Worm (Caenorhabditis elegans) whole organism, L4 larva: ENCODE data around the gene srv-31.
"Not testable (repeated sequence)": the region's sequence is repeated elsewhere in the genome, so short reads cannot be mapped to it uniquely, and the experiment has no call there.

ENCODE experiments used
- F10B5.3 ChIP-seq: sonication (generic microtip); optimal IDR thresholded peaks from 2 replicates; lab custom pipeline; 2016; ENCODE audit warnings: mild to moderate bottlenecking, missing genetic modification characterization, missing compliant biosample characterization
- F26F4.8 ChIP-seq: fragments of 200-800 bp; sonication (Bioruptor generic); conservative IDR thresholded peaks from 2 replicates; pipeline ENCODE4 v1.3.6; 2022; ENCODE audit warnings: missing genetic modification characterization, missing compliant biosample characterization
- T20F7.1 ChIP-seq: fragments of 200-800 bp; sonication (Bioruptor generic); optimal IDR thresholded peaks from 2 replicates; lab custom pipeline; 2018; ENCODE audit warnings: mild to moderate bottlenecking, missing genetic modification characterization, missing compliant biosample characterization
- T26A8.4 ChIP-seq: fragments of 200-800 bp; sonication (Bioruptor generic); IDR thresholded peaks from 2 replicates; pipeline ENCODE4 v1.3.6; 2022; ENCODE audit warnings: missing genetic modification characterization, missing compliant biosample characterization
- Y105C5A.15 ChIP-seq: fragments of 200-800 bp; sonication (Bioruptor generic); IDR thresholded peaks from 2 replicates; pipeline ENCODE4 v1.3.6; 2022; ENCODE audit warnings: missing genetic modification characterization, missing compliant biosample characterization
- Y48G9A.11 ChIP-seq: fragments of 200-800 bp; sonication (Bioruptor generic); IDR thresholded peaks from 2 replicates; pipeline ENCODE4 v1.3.6; 2022; ENCODE audit warnings: missing genetic modification reagents, missing genetic modification characterization, missing compliant biosample characterization
- ZK337.2 ChIP-seq: fragments of 200-800 bp; sonication (Bioruptor generic); IDR thresholded peaks from 2 replicates; pipeline ENCODE4 v1.3.6; 2022; ENCODE audit warnings: missing genetic modification reagents, missing genetic modification characterization, missing compliant biosample characterization
- ama-1 ChIP-seq: fragments of 150-350 bp; optimal IDR thresholded peaks from 2 replicates; lab custom pipeline; 2014; ENCODE audit warnings: inconsistent platforms, mixed read lengths
- arid-1 ChIP-seq: fragments of 200-800 bp; sonication (Bioruptor generic); conservative IDR thresholded peaks from 2 replicates; pipeline ENCODE4 v1.3.6; 2022; ENCODE audit warnings: missing genetic modification reagents, missing genetic modification characterization, missing compliant biosample characterization
- ceh-28 ChIP-seq: fragments of 150-350 bp; optimal IDR thresholded peaks from 2 replicates; lab custom pipeline; 2014; ENCODE audit warnings: missing biosample characterization, missing genetic modification reagents, missing genetic modification characterization
- ceh-32 ChIP-seq: sonication (generic microtip); optimal IDR thresholded peaks from 2 replicates; lab custom pipeline; 2016; ENCODE audit warnings: mild to moderate bottlenecking, missing genetic modification characterization, missing compliant biosample characterization; ENCODE audit not compliant: poor library complexity
- ceh-62 ChIP-seq: sonication (generic microtip); optimal IDR thresholded peaks from 2 replicates; lab custom pipeline; 2017; ENCODE audit warnings: missing biosample characterization, missing genetic modification characterization
- dmd-8 ChIP-seq: fragments of 200-800 bp; sonication (Bioruptor generic); IDR thresholded peaks from 2 replicates; pipeline ENCODE4 v1.3.6; 2022; ENCODE audit warnings: missing genetic modification characterization, missing compliant biosample characterization
- egl-43 ChIP-seq: fragments of 200-800 bp; sonication (Bioruptor generic); IDR thresholded peaks from 2 replicates; pipeline ENCODE4 v1.3.6; 2022; ENCODE audit warnings: missing genetic modification reagents, missing genetic modification characterization, missing compliant biosample characterization
- fkh-10 ChIP-seq: fragments of 150-350 bp; optimal IDR thresholded peaks from 2 replicates; lab custom pipeline; 2014; ENCODE audit warnings: missing biosample characterization, missing genetic modification reagents, missing genetic modification characterization
- lin-1 ChIP-seq: fragments of 200-800 bp; sonication (Bioruptor generic); IDR thresholded peaks from 2 replicates; pipeline ENCODE4 v1.3.6; 2022; ENCODE audit warnings: missing genetic modification reagents, missing genetic modification characterization, missing compliant biosample characterization
- lin-13 ChIP-seq: fragments of 150-350 bp; optimal IDR thresholded peaks from 2 replicates; lab custom pipeline; 2014; ENCODE audit warnings: missing biosample characterization, missing genetic modification reagents, missing genetic modification characterization
- lin-38 ChIP-seq: fragments of 200-800 bp; sonication (Bioruptor generic); IDR thresholded peaks from 2 replicates; pipeline ENCODE4 v1.3.6; 2022; ENCODE audit warnings: missing genetic modification reagents, missing genetic modification characterization, missing compliant biosample characterization
- madf-9 ChIP-seq: fragments of 200-800 bp; sonication (Bioruptor generic); conservative IDR thresholded peaks from 2 replicates; pipeline ENCODE4 v1.3.6; 2022; ENCODE audit warnings: missing genetic modification reagents, missing genetic modification characterization, missing compliant biosample characterization
- mdl-1 ChIP-seq, 2 experiments: fragments of 150-350 bp in 1 of 2; sonication (generic microtip) in 1 of 2; optimal IDR thresholded peaks; 2 replicates each; lab custom pipeline; 2014 to 2017; ENCODE audit warnings: missing biosample characterization in 2 of 2, missing genetic modification characterization in 2 of 2
- mdt-29 ChIP-seq: fragments of 200-800 bp; sonication (Bioruptor generic); IDR thresholded peaks from 2 replicates; pipeline ENCODE4 v1.3.6; 2022; ENCODE audit warnings: missing genetic modification reagents, missing genetic modification characterization, missing compliant biosample characterization
- mep-1 ChIP-seq: fragments of 150-350 bp; sonication (generic microtip); optimal IDR thresholded peaks from 3 replicates; lab custom pipeline; 2014; ENCODE audit warnings: missing biosample characterization, missing genetic modification characterization
- nhr-10 ChIP-seq: fragments of 150-350 bp; optimal IDR thresholded peaks from 2 replicates; lab custom pipeline; 2014; ENCODE audit warnings: missing biosample characterization, missing genetic modification characterization
- nhr-111 ChIP-seq: fragments of 200-800 bp; sonication (Bioruptor generic); optimal IDR thresholded peaks from 2 replicates; lab custom pipeline; 2018; ENCODE audit warnings: mild to moderate bottlenecking, missing genetic modification characterization, missing compliant biosample characterization
- nhr-25 ChIP-seq: sonication (generic microtip); optimal IDR thresholded peaks from 2 replicates; lab custom pipeline; 2017; ENCODE audit warnings: missing genetic modification characterization, mild to moderate bottlenecking, missing compliant biosample characterization, antibody characterized with exemption, moderate library complexity, borderline replicate concordance; ENCODE audit not compliant: insufficient read depth
- nhr-41 ChIP-seq: fragments of 200-800 bp; sonication (Bioruptor generic); IDR thresholded peaks from 2 replicates; pipeline ENCODE4 v1.3.6; 2022; ENCODE audit warnings: missing genetic modification reagents, missing genetic modification characterization, missing compliant biosample characterization
- nhr-42 ChIP-seq: fragments of 200-800 bp; sonication (Bioruptor generic); IDR thresholded peaks from 2 replicates; pipeline ENCODE4 v1.3.6; 2022; ENCODE audit warnings: missing genetic modification characterization, missing compliant biosample characterization
- nhr-48 ChIP-seq: sonication (generic microtip); optimal IDR thresholded peaks from 2 replicates; lab custom pipeline; 2016; ENCODE audit warnings: mild to moderate bottlenecking, missing genetic modification characterization, missing compliant biosample characterization
- nhr-6 ChIP-seq: fragments of 150-350 bp; optimal IDR thresholded peaks from 2 replicates; lab custom pipeline; 2014; ENCODE audit warnings: missing biosample characterization, missing genetic modification characterization
- nhr-77 ChIP-seq: fragments of 150-350 bp; optimal IDR thresholded peaks from 2 replicates; lab custom pipeline; 2014; ENCODE audit warnings: missing biosample characterization, missing genetic modification characterization
- php-3 ChIP-seq: fragments of 200-800 bp; sonication (Bioruptor generic); IDR thresholded peaks from 2 replicates; pipeline ENCODE4 v1.3.6; 2022; ENCODE audit warnings: missing genetic modification reagents, missing genetic modification characterization, missing compliant biosample characterization
- set-16 ChIP-seq: fragments of 200-800 bp; sonication (Bioruptor generic); IDR thresholded peaks from 2 replicates; pipeline ENCODE4 v1.3.6; 2022; ENCODE audit warnings: missing genetic modification reagents, missing genetic modification characterization, missing compliant biosample characterization
- snpc-1.2 ChIP-seq: fragments of 200-800 bp; sonication (Bioruptor generic); IDR thresholded peaks from 2 replicates; pipeline ENCODE4 v1.3.6; 2022; ENCODE audit warnings: missing genetic modification reagents, missing genetic modification characterization, missing compliant biosample characterization
- spr-3 ChIP-seq: fragments of 200-800 bp; sonication (Bioruptor generic); optimal IDR thresholded peaks from 2 replicates; lab custom pipeline; 2018; ENCODE audit warnings: mild to moderate bottlenecking, missing genetic modification characterization, missing compliant biosample characterization
- tra-1 ChIP-seq: fragments of 200-800 bp; sonication (Bioruptor generic); IDR thresholded peaks from 2 replicates; pipeline ENCODE4 v1.3.6; 2022; ENCODE audit warnings: missing genetic modification reagents, missing genetic modification characterization, missing compliant biosample characterization
- ztf-11 ChIP-seq: fragments of 150-350 bp; optimal IDR thresholded peaks from 2 replicates; lab custom pipeline; 2014; ENCODE audit warnings: missing biosample characterization, missing genetic modification characterization

The srv-31 gene

DNA sequence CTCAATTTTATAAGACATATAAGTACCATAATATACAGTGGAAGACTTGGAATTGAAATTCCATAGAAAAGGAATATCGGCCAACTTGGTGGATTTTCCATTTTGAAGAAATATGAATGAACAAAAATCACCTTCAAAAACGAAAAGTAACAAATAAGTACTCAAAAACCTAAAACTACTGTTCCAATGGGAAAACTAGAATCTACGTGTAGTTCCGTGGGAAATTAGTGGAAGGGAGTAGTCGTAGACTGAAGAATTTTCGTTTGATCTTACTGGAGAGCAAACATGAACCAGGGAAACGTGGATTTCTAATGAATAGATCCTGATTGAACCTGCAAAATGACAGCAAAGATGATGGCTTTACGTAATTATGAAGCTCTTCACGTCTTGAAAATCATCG lies at the start of gene srv-31:
TSS of gene srv-31 (minus strand) at position 101 of the 400 bp plus-strand sequence.
- no peak for TF ChIP-seq nhr-41 (GFP tag; lab: Robert Waterston, UW)
- TF ChIP-seq ceh-62 (tag; lab: Kevin White, UChicago) = no peak
- no peak for TF ChIP-seq ztf-11 (tag; lab: Kevin White, UChicago)
- TF ChIP-seq mdt-29 = no peak
- TF ChIP-seq nhr-10 = no peak
- no peak for TF ChIP-seq ceh-32 (tag; lab: Kevin White, UChicago)
- no peak for TF ChIP-seq F10B5.3 (tag; lab: Kevin White, UChicago)
- no peak for TF ChIP-seq spr-3 (GFP tag; lab: Kevin White, UChicago)
- TF ChIP-seq nhr-77 (tag; lab: Kevin White, UChicago) = no peak
- TF ChIP-seq nhr-6 (tag; lab: Kevin White, UChicago) = no peak
- TF ChIP-seq tra-1 (GFP tag; lab: Robert Waterston, UW) = no peak
- TF ChIP-seq snpc-1.2 (GFP tag; lab: Robert Waterston, UW) = no peak
- no peak for TF ChIP-seq Y48G9A.11 (GFP tag; lab: Robert Waterston, UW)
- no peak for TF ChIP-seq nhr-111
- TF ChIP-seq F26F4.8 (GFP tag; lab: Robert Waterston, UW) = no peak
- no peak for TF ChIP-seq mep-1
- TF ChIP-seq madf-9 (GFP tag; lab: Robert Waterston, UW) = no peak
- no peak for TF ChIP-seq T20F7.1
- TF ChIP-seq ama-1 = no peak

DNA sequence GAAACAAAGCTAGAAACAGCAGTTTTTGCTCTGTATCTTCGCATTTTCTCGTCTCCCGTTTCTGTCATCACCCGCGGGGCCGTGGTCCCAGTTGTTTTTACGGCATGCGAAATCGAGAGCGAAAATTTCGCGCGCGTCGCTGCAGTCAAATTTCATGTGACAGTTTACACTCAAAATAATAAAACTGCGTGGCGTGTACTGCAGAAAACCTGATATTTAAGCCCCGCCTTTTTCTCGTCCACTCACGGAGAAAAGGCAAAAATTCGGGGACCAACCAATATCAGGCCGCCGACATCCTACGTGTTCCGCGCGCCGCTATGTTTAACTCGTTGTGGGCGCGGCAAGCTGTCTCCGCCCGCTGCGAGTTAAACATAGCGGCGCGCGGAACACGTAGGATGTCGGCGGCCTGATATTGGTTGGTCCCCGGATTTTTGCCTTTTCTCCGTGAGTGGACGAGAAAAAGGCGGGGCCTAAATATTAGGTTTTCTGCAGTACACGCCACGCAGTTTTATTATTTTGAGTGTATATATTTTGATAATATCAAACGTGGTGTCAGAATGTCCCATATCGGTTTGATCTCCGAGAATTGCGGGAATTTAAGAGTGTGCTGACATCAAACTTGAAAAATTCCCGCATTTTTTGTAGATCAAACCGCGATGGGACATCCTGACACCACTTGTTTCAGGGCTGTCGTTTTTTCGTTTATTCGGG lies 48.6 kb upstream of the srv-31 start:
- 0 out of 2 replicates have a peak, but pooled peaks have one; percentile 24 for TF ChIP-seq mdt-29
- 0 out of 2 replicates have a peak, but pooled peaks have one; percentile 17 for TF ChIP-seq dmd-8 (GFP tag; lab: Robert Waterston, UW)
- TF ChIP-seq arid-1 (GFP tag; lab: Robert Waterston, UW) = 0 out of 2 replicates have a peak, but pooled peaks have one; percentile 51
- 0 out of 2 replicates have a peak, but pooled peaks have one; percentile 3 for TF ChIP-seq ZK337.2 (GFP tag; lab: Robert Waterston, UW)
- 0 out of 2 replicates have a peak, but pooled peaks have one; percentile 16 for TF ChIP-seq php-3 (GFP tag; lab: Robert Waterston, UW)
- peak; percentile 40 for TF ChIP-seq lin-38 (GFP tag; lab: Robert Waterston, UW)
- 0 out of 2 replicates have a peak, but pooled peaks have one; percentile 34 for TF ChIP-seq T26A8.4 (GFP tag; lab: Robert Waterston, UW)
- TF ChIP-seq snpc-1.2 (GFP tag; lab: Robert Waterston, UW) = peak; percentile 66
- TF ChIP-seq, all 104 proteins: peak for 8; not testable (repeated sequence) for 96

DNA sequence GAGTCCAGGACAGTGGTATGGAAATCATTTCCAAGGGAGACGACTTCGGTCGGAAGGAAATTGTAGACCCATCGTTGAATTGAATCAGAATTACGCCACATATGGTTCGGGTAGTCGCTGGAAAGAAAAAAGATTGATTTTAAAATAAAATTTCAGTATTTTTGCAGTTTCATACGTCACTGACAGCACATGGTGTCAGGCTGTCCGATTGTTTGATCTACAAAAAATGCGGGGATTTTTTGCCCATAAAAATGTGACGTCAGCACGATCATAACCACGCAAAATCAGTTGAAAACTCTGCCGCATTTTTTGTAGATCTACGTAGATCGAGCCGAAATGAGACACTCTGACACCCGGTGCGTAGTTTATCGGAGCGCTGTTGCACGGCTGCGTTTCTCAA lies 45.5 kb upstream of the srv-31 start, which contains the start of gene Y73B6BL.12:
TSS of gene Y73B6BL.12 (minus strand) at position 101 of the 400 bp plus-strand sequence.
- not testable (repeated sequence) for TF ChIP-seq fkh-10; nhr-77 (tag; lab: Kevin White, UChicago); nhr-25 (tag; lab: Kevin White, UChicago)

DNA sequence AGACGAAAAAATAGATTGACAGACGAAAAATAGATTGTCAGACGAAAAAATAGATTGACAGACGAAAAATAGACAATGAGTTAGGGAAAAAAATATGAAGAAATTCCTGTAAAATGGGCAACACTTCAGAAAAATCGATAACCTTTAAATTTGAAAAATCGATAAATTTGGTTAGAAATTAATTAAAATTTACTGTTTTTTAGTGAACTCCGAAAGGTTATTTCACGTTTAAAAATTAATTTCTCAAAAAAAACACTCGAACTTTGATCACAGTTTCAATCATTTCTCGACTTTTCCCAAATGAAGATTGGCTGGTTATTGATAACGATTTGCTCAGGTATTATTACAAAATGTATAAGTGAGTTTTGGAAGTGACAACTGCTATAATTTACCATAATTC lies 35.6 kb upstream of the srv-31 start, which contains the start of gene csp-2:
TSS of gene csp-2 (plus strand) at position 301 of the 400 bp plus-strand sequence.
- TF ChIP-seq ceh-28 (tag; lab: Kevin White, UChicago) (peak; percentile 23), mdl-1 (tag; optimal IDR thresholded peaks at IDR 0.05; lab: Kevin White, UChicago) (no peak), mdt-29 (no peak), php-3 (GFP tag; lab: Robert Waterston, UW) (no peak)

DNA sequence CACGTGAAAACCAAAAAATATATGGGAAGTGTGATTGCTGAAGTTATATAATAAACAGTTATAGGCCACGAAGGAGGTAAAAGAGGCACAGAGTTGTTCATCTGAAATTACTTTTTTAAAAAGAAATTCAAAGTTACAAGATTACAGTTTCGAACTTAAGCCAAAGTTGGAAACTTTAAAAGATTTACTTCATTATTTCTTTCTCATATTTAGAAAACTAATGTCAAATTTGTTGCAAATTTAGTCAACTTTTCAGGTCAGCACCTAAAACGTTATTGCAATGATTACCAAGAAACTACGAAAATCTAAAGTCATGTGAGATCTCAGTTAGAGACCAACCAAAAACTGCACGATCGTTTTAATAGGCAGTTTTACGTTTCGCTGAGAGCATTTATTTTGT lies 31.8 kb upstream of the srv-31 start, which contains the start of gene srv-25:
TSS of gene srv-25 (minus strand) at position 101 of the 400 bp plus-strand sequence.
- TF ChIP-seq Y48G9A.11 (GFP tag; lab: Robert Waterston, UW) = no peak
- no peak for TF ChIP-seq nhr-6 (tag; lab: Kevin White, UChicago)
- no peak for TF ChIP-seq egl-43 (GFP tag; lab: Robert Waterston, UW)
- TF ChIP-seq Y105C5A.15 = no peak
- no peak for TF ChIP-seq nhr-48 (tag; lab: Kevin White, UChicago)
- no peak for TF ChIP-seq lin-13 (GFP tag; lab: Kevin White, UChicago)
- TF ChIP-seq lin-1 = no peak
- no peak for TF ChIP-seq nhr-42 (GFP tag; lab: Robert Waterston, UW)
- no peak for TF ChIP-seq set-16 (GFP tag; lab: Robert Waterston, UW)
